Worm (Caenorhabditis elegans) whole organism, dauer: ENCODE measurements around the gene ZC190.6.

ENCODE experiments used
- unc-62 ChIP-seq: sonication (generic microtip); optimal IDR thresholded peaks from 2 replicates; lab custom pipeline; 2017; ENCODE audit warnings: missing biosample characterization, missing genetic modification reagents, missing genetic modification characterization

Gene ZC190.6

DNA sequence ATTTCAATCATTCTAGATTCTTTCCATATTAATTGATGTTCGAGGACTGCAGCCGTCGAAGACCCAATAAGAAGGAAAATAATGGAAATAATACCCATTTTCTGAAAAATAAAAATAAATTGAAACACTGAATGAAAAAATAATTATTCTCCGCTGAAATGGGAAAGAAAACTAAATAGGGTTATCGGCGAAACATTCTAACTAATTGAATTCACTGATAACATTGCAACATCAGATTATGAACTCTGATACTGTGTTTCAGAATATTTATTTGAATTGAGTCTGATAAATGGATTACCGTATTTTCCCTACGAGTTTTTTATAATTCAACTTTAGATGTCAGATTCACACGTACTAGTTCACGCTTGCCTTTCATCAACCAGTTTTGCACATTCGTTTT is 34.0 kb downstream of the ZC190.6 start, which contains the start of gene asp-13:
TSS of gene asp-13 (minus strand) at position 101 of the 400 bp plus-strand sequence.
- TF ChIP-seq unc-62 = no peak

DNA sequence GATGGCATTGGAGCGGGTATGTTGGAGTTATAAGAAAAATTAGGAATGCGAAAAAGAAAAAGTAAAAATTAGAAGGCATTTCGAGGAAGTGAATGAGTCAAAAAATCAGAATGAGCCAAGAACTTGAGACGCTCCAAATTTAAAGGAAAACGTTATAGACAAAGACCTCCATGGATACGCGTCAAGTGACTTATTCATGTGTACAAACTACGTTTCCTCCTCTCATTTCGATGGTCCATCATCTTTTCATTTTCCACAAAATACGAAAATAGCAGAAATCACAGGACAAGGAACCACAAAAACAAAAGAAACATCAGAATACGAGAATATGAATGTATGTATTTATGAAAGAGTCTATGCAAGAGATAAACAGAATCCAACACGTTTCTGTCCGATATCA is 35.8 kb downstream of the ZC190.6 start, which contains the start of gene F28A12.3:
TSS of gene F28A12.3 (minus strand) at position 101 of the 400 bp plus-strand sequence.
- no peak for TF ChIP-seq unc-62

ce11 chrV:8637666-8638271 is 39.3 kb downstream of the ZC190.6 start, which contains the start of the genes F28A12.10 and acd-4:
Gene F28A12.10, minus strand, starts transcription at chrV:8637766.
Gene acd-4, plus strand, starts transcription at chrV:8638221.
- TF ChIP-seq unc-62 = no peak

ce11 chrV:8636907-8637306 is 40.2 kb downstream of the ZC190.6 start, which contains the start of gene grl-12:
Gene grl-12, minus strand, starts transcription at chrV:8637007.
- TF ChIP-seq unc-62 = no peak

ce11 chrV:8635575-8635974 is 41.5 kb downstream of the ZC190.6 start, which contains the start of gene oac-29:
Gene oac-29, minus strand, starts transcription at chrV:8635675.
- TF ChIP-seq unc-62 = no peak

ce11 chrV:8632788-8633187 is 44.3 kb downstream of the ZC190.6 start:
- no peak for TF ChIP-seq unc-62

ce11 chrV:8631277-8631765 is 45.8 kb downstream of the ZC190.6 start, which contains the start of gene atg-18:
Gene atg-18, minus strand, starts transcription at chrV:8631327.
- no peak for TF ChIP-seq unc-62

- TF ChIP-seq unc-62 = no peak
Measured at ce11 chrV:8629029-8629428, 48.1 kb downstream of the ZC190.6 start, which contains the start of gene F41E6.12. Gene F41E6.12, minus strand, starts transcription at chrV:8629129.

DNA sequence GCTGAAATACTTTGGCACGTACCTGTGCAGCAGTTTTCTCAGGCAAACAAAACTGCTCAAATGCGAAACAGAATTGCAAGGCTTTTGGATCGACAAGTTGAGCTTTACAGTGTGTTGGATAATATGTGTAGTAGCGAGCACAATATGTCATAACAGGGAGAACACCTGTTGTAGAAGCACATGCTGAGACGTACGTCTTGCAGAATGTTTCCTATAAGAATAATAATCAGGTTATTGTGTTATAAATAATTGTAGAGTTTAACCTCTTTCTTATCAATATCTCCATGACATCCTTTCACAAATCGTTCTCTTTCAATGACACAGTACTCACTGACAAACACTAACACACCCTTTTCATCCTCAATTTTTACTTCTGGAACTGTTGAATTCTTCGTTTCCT is 49.5 kb downstream of the ZC190.6 start:
- TF ChIP-seq unc-62 = no peak

ce11 chrV:8626406-8626805 is 50.7 kb downstream of the ZC190.6 start:
- TF ChIP-seq unc-62 = no peak
